Worm (Caenorhabditis elegans): ENCODE results near the gene F20E11.7.
A peak's percentile ranks its signal among the peaks of the same experiment; 100 is the strongest.

The F20E11.7 gene

ce11 chrV:17429262-17429661 lies 35.1 kb upstream of the F20E11.7 start:
- TF ChIP-seq F37B4.10 (GFP tag; IDR thresholded peaks at IDR 0.05) (0 out of 2 replicates have a peak, but pooled peaks have one; percentile 59), Y79H2A.3 (GFP tag; conservative IDR thresholded peaks at IDR 0.05) (0 out of 2 replicates have a peak, but pooled peaks have one; percentile 14), nhr-80 (tag; optimal IDR thresholded peaks at IDR 0.05) (no peak), egrh-3 (GFP tag; IDR thresholded peaks at IDR 0.05) (peak; percentile 49; the same call in 1 of the 2 replicates), sea-2 (GFP tag; IDR thresholded peaks at IDR 0.05) (peak; percentile 88; the same call in 1 of the 2 replicates)

DNA sequence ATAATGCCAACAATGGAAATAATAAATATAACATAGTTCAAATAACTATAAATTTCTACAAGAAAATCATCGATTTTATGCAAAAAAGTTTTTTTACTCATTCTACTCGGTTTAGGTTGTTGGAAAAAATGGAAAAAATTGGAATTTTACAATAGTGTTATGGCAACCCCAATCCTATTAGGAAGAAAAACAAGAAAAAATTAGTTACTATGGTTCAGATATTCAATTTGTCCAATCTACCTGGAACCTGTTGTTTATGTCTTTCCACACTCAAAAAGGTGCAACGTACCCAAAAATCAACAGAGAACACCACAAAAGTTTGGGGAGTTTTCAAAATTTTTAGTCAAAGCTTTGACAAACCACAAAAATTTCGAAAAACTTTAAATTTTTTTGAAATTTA lies 34.3 kb upstream of the F20E11.7 start, which contains the start of gene T27C5.10:
Gene T27C5.10 (minus strand): TSS at position 101 of the 400 bp plus-strand sequence.
- no peak for TF ChIP-seq F39B2.1 (GFP tag; IDR thresholded peaks at IDR 0.05)
- TF ChIP-seq aptf-3 (GFP tag; IDR thresholded peaks at IDR 0.05): no peak
- TF ChIP-seq lsl-1 (GFP tag; optimal IDR thresholded peaks at IDR 0.05): no peak
- no peak for TF ChIP-seq lsy-27 (tag; optimal IDR thresholded peaks at IDR 0.05; ENCODE audit: borderline replicate concordance, insufficient read depth)
- no peak for TF ChIP-seq rcor-1 (GFP tag; IDR thresholded peaks at IDR 0.05)
- no peak for TF ChIP-seq somi-1 (GFP tag; optimal IDR thresholded peaks at IDR 0.05)
- TF ChIP-seq mxl-1 (tag; optimal IDR thresholded peaks at IDR 0.05): no peak
- no peak for TF ChIP-seq lin-40 (tag; optimal IDR thresholded peaks at IDR 0.05)
- TF ChIP-seq bed-1 (GFP tag; IDR thresholded peaks at IDR 0.05): no peak
- TF ChIP-seq D2030.7 (GFP tag; IDR thresholded peaks at IDR 0.05): no peak
- TF ChIP-seq T07F8.4 (tag; optimal IDR thresholded peaks at IDR 0.05): no peak
- no peak for TF ChIP-seq nhr-80 (tag; optimal IDR thresholded peaks at IDR 0.05)
- no peak for TF ChIP-seq F23B12.7 (tag; optimal IDR thresholded peaks at IDR 0.05; ENCODE audit: insufficient read depth)
- TF ChIP-seq lin-35 (GFP tag; optimal IDR thresholded peaks at IDR 0.05): no peak
- TF ChIP-seq ztf-6 (GFP tag; IDR thresholded peaks at IDR 0.05): no peak
- no peak for TF ChIP-seq F52B5.7 (tag; optimal IDR thresholded peaks at IDR 0.05)
- TF ChIP-seq F57C9.4 (tag; optimal IDR thresholded peaks at IDR 0.05): no peak
- TF ChIP-seq nhr-27 (tag; optimal IDR thresholded peaks at IDR 0.05): no peak
- no peak for TF ChIP-seq ztf-3 (GFP tag; optimal IDR thresholded peaks at IDR 0.05)
- TF ChIP-seq mes-4 (tag; optimal IDR thresholded peaks at IDR 0.05): no peak

ce11 chrV:17430903-17431302 lies 33.5 kb upstream of the F20E11.7 start, which contains the start of gene srbc-27:
srbc-27 (plus strand) TSS chrV:17431203.
- TF ChIP-seq lin-54 (GFP tag; optimal IDR thresholded peaks at IDR 0.05) (no peak), ztf-3 (GFP tag; optimal IDR thresholded peaks at IDR 0.05) (no peak), ama-1 (optimal IDR thresholded peaks at IDR 0.05) (no peak), ama-1 (GFP tag; optimal IDR thresholded peaks at IDR 0.05) (no peak), nfya-2 (GFP tag; IDR thresholded peaks at IDR 0.05) (no peak), Y79H2A.3 (GFP tag; conservative IDR thresholded peaks at IDR 0.05) (no peak), hlh-26 (GFP tag; conservative IDR thresholded peaks at IDR 0.05) (no peak), mel-28 (tag; optimal IDR thresholded peaks at IDR 0.05; ENCODE audit: borderline replicate concordance) (no peak), hlh-12 (tag; optimal IDR thresholded peaks at IDR 0.05) (no peak), ceh-27 (GFP tag; optimal IDR thresholded peaks at IDR 0.05) (no peak), mxl-1 (tag; optimal IDR thresholded peaks at IDR 0.05) (no peak), T26A5.8 (tag; optimal IDR thresholded peaks at IDR 0.05) (no peak), Y67H2A.10 (GFP tag; conservative IDR thresholded peaks at IDR 0.05) (no peak), him-1 (tag; optimal IDR thresholded peaks at IDR 0.05) (no peak), die-1 (tag; optimal IDR thresholded peaks at IDR 0.05) (no peak), C06A6.2 (GFP tag; conservative IDR thresholded peaks at IDR 0.05) (no peak), F55B11.4 (tag; optimal IDR thresholded peaks at IDR 0.05; ENCODE audit: borderline replicate concordance, insufficient read depth) (no peak), mcd-1 (GFP tag; IDR thresholded peaks at IDR 0.05) (no peak), snpc-1.1 (tag; optimal IDR thresholded peaks at IDR 0.05; ENCODE audit: insufficient read depth) (no peak)

Data from whole organism, young adult.